Fruit fly (Drosophila melanogaster): Measurements from ENCODE around the gene mld.

DNA sequence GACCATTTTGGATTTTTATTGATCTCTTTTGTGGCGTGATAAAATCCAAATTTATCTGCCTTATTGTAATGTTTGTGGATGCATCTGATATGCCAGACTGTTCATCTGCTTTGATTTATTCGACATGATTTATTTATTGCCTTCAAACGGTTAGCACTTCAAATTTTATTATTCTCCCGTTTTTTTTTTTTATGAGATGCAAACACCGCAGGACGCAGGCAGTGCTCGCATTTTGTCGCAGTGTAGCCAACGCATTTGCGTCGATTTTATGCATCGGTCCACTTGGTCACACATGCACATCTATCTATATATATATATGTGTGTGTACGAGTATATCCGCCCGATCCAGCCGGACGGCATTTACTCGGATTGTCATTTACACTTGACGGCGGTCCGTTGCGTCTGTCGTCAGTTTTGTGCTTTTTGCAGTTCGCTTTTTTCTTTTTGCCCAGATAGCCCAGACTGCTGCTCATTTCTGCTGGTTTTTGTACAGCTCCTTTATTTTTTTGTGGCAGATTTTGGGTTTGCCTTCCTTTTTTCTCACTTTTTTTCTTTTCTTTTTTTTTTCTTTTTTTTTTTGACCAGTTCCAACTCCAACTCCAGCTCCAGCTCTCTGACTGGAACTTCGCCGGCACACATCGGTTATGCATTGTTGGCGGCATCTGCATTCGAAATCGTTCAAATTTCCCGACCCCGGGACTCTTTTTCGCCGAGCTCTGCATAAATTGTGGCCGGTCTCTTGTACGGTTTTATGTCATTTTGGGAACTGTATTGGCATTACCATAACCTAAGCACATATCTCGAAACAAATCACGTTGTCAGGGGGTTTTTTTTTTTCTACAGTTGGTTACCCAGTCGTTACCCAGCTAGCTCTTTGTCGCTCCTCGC lies 28.6 kb downstream of the mld start:
- TF ChIP-seq HLH106 (tag; optimal IDR thresholded peaks at IDR 0.05) = no peak
- TF ChIP-seq Jra (GFP tag; optimal IDR thresholded peaks at IDR 0.05) = no peak
- TF ChIP-seq usp (GFP tag; optimal IDR thresholded peaks at IDR 0.05) = no peak
- no peak for TF ChIP-seq Abd-B (GFP tag; optimal IDR thresholded peaks at IDR 0.05)
